Worm (Caenorhabditis elegans): ENCODE results near the gene W01G7.4.

The W01G7.4 gene

ce11 chrII:14049097-14049496, 11.4 kb upstream of the W01G7.4 start:
- TF ChIP-seq C08G9.2 (tag; optimal IDR thresholded peaks at IDR 0.05) (no peak), zip-5 (tag; optimal IDR thresholded peaks at IDR 0.05) (no peak), ztf-16 (tag; optimal IDR thresholded peaks at IDR 0.05) (no peak), ceh-19 (GFP tag; optimal IDR thresholded peaks at IDR 0.05) (no peak), elt-2 (tag; optimal IDR thresholded peaks at IDR 0.05) (peak; percentile 61), rnt-1 (tag; optimal IDR thresholded peaks at IDR 0.05) (peak; percentile 48), pag-3 (tag; optimal IDR thresholded peaks at IDR 0.05; ENCODE audit: borderline replicate concordance) (no peak), tbx-2 (tag; optimal IDR thresholded peaks at IDR 0.05) (peak; percentile 5), nfya-1 (tag; optimal IDR thresholded peaks at IDR 0.05) (peak; percentile 65), ceh-18 (tag; optimal IDR thresholded peaks at IDR 0.05) (peak; percentile 29)

ce11 chrII:14050506-14050905, 10.0 kb upstream of the W01G7.4 start:
- TF ChIP-seq hlh-30 (tag; optimal IDR thresholded peaks at IDR 0.05; ENCODE audit: insufficient read depth), result peak; percentile 49
- TF ChIP-seq rnt-1 (tag; optimal IDR thresholded peaks at IDR 0.05), result peak; percentile 41
- no peak for TF ChIP-seq pax-1 (tag; optimal IDR thresholded peaks at IDR 0.05)
- TF ChIP-seq ahr-1 (tag; optimal IDR thresholded peaks at IDR 0.05), result no peak
- peak; percentile 34 for TF ChIP-seq sdc-2 (tag; optimal IDR thresholded peaks at IDR 0.05)
- peak; percentile 24 for TF ChIP-seq ceh-6 (GFP tag; optimal IDR thresholded peaks at IDR 0.05)
- TF ChIP-seq ref-2 (tag; optimal IDR thresholded peaks at IDR 0.05), result peak; percentile 11
- TF ChIP-seq F13H6.1 (tag; optimal IDR thresholded peaks at IDR 0.05), result peak; percentile 23
- peak; percentile 62 for TF ChIP-seq ceh-18 (tag; optimal IDR thresholded peaks at IDR 0.05)
- no peak for TF ChIP-seq syd-9 (tag; optimal IDR thresholded peaks at IDR 0.05)
- TF ChIP-seq sox-4 (tag; optimal IDR thresholded peaks at IDR 0.05), result no peak
- no peak for TF ChIP-seq pat-9 (tag; optimal IDR thresholded peaks at IDR 0.05)
- no peak for TF ChIP-seq lin-11 (tag; optimal IDR thresholded peaks at IDR 0.05)
- peak; percentile 24 for TF ChIP-seq elt-2 (tag; optimal IDR thresholded peaks at IDR 0.05)
- TF ChIP-seq unc-55 (GFP tag; optimal IDR thresholded peaks at IDR 0.05), result peak; percentile 11
- TF ChIP-seq K02D7.2 (tag; optimal IDR thresholded peaks at IDR 0.05), result no peak
- TF ChIP-seq ceh-19 (GFP tag; optimal IDR thresholded peaks at IDR 0.05), result no peak
- TF ChIP-seq nfya-1 (tag; optimal IDR thresholded peaks at IDR 0.05), result peak; percentile 58
- TF ChIP-seq ceh-14 (tag; optimal IDR thresholded peaks at IDR 0.05), result no peak
- peak; percentile 24 for TF ChIP-seq ceh-31 (tag; optimal IDR thresholded peaks at IDR 0.05)
- TF ChIP-seq pqm-1 (tag; optimal IDR thresholded peaks at IDR 0.05), result no peak
- TF ChIP-seq tbx-2 (tag; optimal IDR thresholded peaks at IDR 0.05), result peak; percentile 63
- TF ChIP-seq npax-4 (tag; optimal IDR thresholded peaks at IDR 0.05), result no peak
- TF ChIP-seq pros-1 (tag; optimal IDR thresholded peaks at IDR 0.05), result no peak
- TF ChIP-seq ceh-34 (tag; optimal IDR thresholded peaks at IDR 0.05), result no peak
- TF ChIP-seq nhr-11 (tag; optimal IDR thresholded peaks at IDR 0.05), result no peak

- TF ChIP-seq sdc-2 (tag; optimal IDR thresholded peaks at IDR 0.05) (no peak), pqm-1 (tag; optimal IDR thresholded peaks at IDR 0.05) (no peak), che-1 (tag; optimal IDR thresholded peaks at IDR 0.05) (no peak), mec-3 (tag; optimal IDR thresholded peaks at IDR 0.05; ENCODE audit: borderline replicate concordance) (no peak), C38D4.7 (GFP tag; optimal IDR thresholded peaks at IDR 0.05) (no peak), sox-2 (GFP tag; IDR thresholded peaks at IDR 0.05) (no peak), fax-1 (tag; optimal IDR thresholded peaks at IDR 0.05) (no peak), zip-5 (tag; optimal IDR thresholded peaks at IDR 0.05) (no peak), pat-9 (tag; optimal IDR thresholded peaks at IDR 0.05) (no peak), hlh-13 (GFP tag; optimal IDR thresholded peaks at IDR 0.05) (no peak), eyg-1 (tag; optimal IDR thresholded peaks at IDR 0.05) (no peak), ttx-3 (tag; optimal IDR thresholded peaks at IDR 0.05) (no peak), syd-9 (tag; optimal IDR thresholded peaks at IDR 0.05) (no peak), ceh-30 (tag; optimal IDR thresholded peaks at IDR 0.05) (no peak), ceh-6 (GFP tag; optimal IDR thresholded peaks at IDR 0.05) (no peak)
Measured at ce11 chrII:14051474-14051934, 9.0 kb upstream of the W01G7.4 start.
